Fruit fly (Drosophila melanogaster) whole organism, prepupa: Measurements from ENCODE around the gene CG14518.

ENCODE experiments used
- CG10631 ChIP-seq: fragments of 200-800 bp; sonication (Bioruptor generic); optimal IDR thresholded peaks from 2 replicates; lab custom pipeline; 2016; ENCODE audit warnings: missing biosample characterization, missing genetic modification characterization
- CG10669 ChIP-seq: fragments of 200-800 bp; sonication (Bioruptor generic); optimal IDR thresholded peaks from 3 replicates; lab custom pipeline; 2018; ENCODE audit warnings: missing biosample characterization, mild to moderate bottlenecking, missing genetic modification characterization, moderate library complexity
- CG11902 ChIP-seq: fragments of 200-800 bp; sonication (Bioruptor generic); optimal IDR thresholded peaks from 3 replicates; lab custom pipeline; 2016; ENCODE audit warnings: missing biosample characterization, missing genetic modification characterization
- CG15336 ChIP-seq: fragments of 200-800 bp; sonication (Bioruptor generic); IDR thresholded peaks from 2 replicates; pipeline ENCODE4 v1.3.6; 2022; ENCODE audit warnings: missing biosample characterization, missing genetic modification characterization
- CG1621 ChIP-seq: fragments of 200-800 bp; sonication (Bioruptor generic); optimal IDR thresholded peaks from 3 replicates; lab custom pipeline; 2018; ENCODE audit warnings: missing biosample characterization, mild to moderate bottlenecking, missing genetic modification characterization
- CG16779 ChIP-seq: fragments of 200-800 bp; sonication (Bioruptor generic); optimal IDR thresholded peaks from 3 replicates; lab custom pipeline; 2017; ENCODE audit warnings: missing biosample characterization, mild to moderate bottlenecking, missing genetic modification characterization
- CG3032 ChIP-seq: fragments of 200-800 bp; optimal IDR thresholded peaks from 2 replicates; lab custom pipeline; 2019; ENCODE audit warnings: missing biosample characterization, mild to moderate bottlenecking, missing genetic modification characterization, moderate library complexity
- CG31627 ChIP-seq: fragments of 200-800 bp; sonication (Bioruptor generic); optimal IDR thresholded peaks from 3 replicates; lab custom pipeline; 2016; ENCODE audit warnings: missing biosample characterization, missing genetic modification characterization
- CG32006 ChIP-seq: fragments of 200-800 bp; sonication (Bioruptor generic); optimal IDR thresholded peaks from 3 replicates; lab custom pipeline; 2017; ENCODE audit warnings: missing biosample characterization, mild to moderate bottlenecking, missing genetic modification characterization
- CG34406 ChIP-seq: fragments of 200-800 bp; sonication (Bioruptor generic); optimal IDR thresholded peaks from 3 replicates; lab custom pipeline; 2016; ENCODE audit warnings: missing biosample characterization, missing genetic modification characterization
- CG4318 ChIP-seq: fragments of 200-800 bp; sonication (Bioruptor generic); optimal IDR thresholded peaks from 3 replicates; lab custom pipeline; 2017; ENCODE audit warnings: missing biosample characterization, mild to moderate bottlenecking, missing genetic modification characterization
- CG6163 ChIP-seq: fragments of 200-800 bp; sonication (Bioruptor generic); IDR thresholded peaks from 3 replicates; pipeline ENCODE4 v1.3.6; 2022; ENCODE audit warnings: missing biosample characterization, missing genetic modification characterization
- CG6276 ChIP-seq: fragments of 200-800 bp; sonication (Bioruptor generic); optimal IDR thresholded peaks from 2 replicates; lab custom pipeline; 2017; ENCODE audit warnings: missing biosample characterization, mild to moderate bottlenecking, missing genetic modification characterization
- CG6792 ChIP-seq: fragments of 200-800 bp; sonication (Bioruptor generic); optimal IDR thresholded peaks from 3 replicates; lab custom pipeline; 2016; ENCODE audit warnings: missing biosample characterization, missing genetic modification characterization
- CG6854 ChIP-seq: fragments of 200-800 bp; sonication (Bioruptor generic); optimal IDR thresholded peaks from 2 replicates; lab custom pipeline; 2017; ENCODE audit warnings: missing biosample characterization, mild to moderate bottlenecking, missing genetic modification characterization
- CG8319 ChIP-seq: fragments of 200-800 bp; sonication (Bioruptor generic); optimal IDR thresholded peaks from 3 replicates; lab custom pipeline; 2016; ENCODE audit warnings: missing biosample characterization, missing genetic modification characterization
- CG8632 ChIP-seq: fragments of 200-800 bp; sonication (Bioruptor generic); optimal IDR thresholded peaks from 3 replicates; lab custom pipeline; 2016; ENCODE audit warnings: missing biosample characterization, missing genetic modification characterization
- Eip75B ChIP-seq: fragments of 200-800 bp; sonication (Bioruptor generic); optimal IDR thresholded peaks from 3 replicates; lab custom pipeline; 2016; ENCODE audit warnings: missing biosample characterization, missing genetic modification characterization
- Eip78C ChIP-seq: fragments of 200-800 bp; sonication (Bioruptor generic); peaks from one replicate; lab custom pipeline; 2016; ENCODE audit warnings: missing biosample characterization, missing genetic modification characterization
- Ets96B ChIP-seq: fragments of 200-800 bp; optimal IDR thresholded peaks from 2 replicates; lab custom pipeline; 2019; ENCODE audit warnings: missing biosample characterization, mild to moderate bottlenecking, missing genetic modification characterization, moderate library complexity
- Hr38 ChIP-seq: sonication (Bioruptor generic); optimal IDR thresholded peaks from 2 replicates; lab custom pipeline; 2016; ENCODE audit warnings: missing biosample characterization, missing genetic modification characterization
- Hr39 ChIP-seq: fragments of 200-800 bp; sonication (Bioruptor generic); optimal IDR thresholded peaks from 2 replicates; lab custom pipeline; 2016; ENCODE audit warnings: missing biosample characterization, missing genetic modification characterization
- Hr4 ChIP-seq: fragments of 200-800 bp; sonication (Bioruptor generic); optimal IDR thresholded peaks from 3 replicates; lab custom pipeline; 2016; ENCODE audit warnings: missing biosample characterization, missing genetic modification characterization
- Lpt ChIP-seq: fragments of 200-800 bp; sonication (Bioruptor generic); optimal IDR thresholded peaks from 3 replicates; lab custom pipeline; 2016; ENCODE audit warnings: missing biosample characterization, missing genetic modification characterization
- Met ChIP-seq: fragments of 200-800 bp; sonication (Bioruptor generic); optimal IDR thresholded peaks from 3 replicates; lab custom pipeline; 2016; ENCODE audit warnings: missing biosample characterization, missing genetic modification characterization
- OdsH ChIP-seq: fragments of 200-800 bp; sonication (Bioruptor generic); optimal IDR thresholded peaks from 3 replicates; lab custom pipeline; 2016; ENCODE audit warnings: missing biosample characterization, missing genetic modification characterization
- Smox ChIP-seq: fragments of 200-800 bp; sonication (Bioruptor generic); optimal IDR thresholded peaks from 3 replicates; lab custom pipeline; 2016; ENCODE audit warnings: missing biosample characterization, missing genetic modification characterization
- Sox14 ChIP-seq: fragments of 200-800 bp; sonication (Bioruptor generic); optimal IDR thresholded peaks from 3 replicates; lab custom pipeline; 2016; ENCODE audit warnings: missing biosample characterization, missing genetic modification characterization
- achi ChIP-seq: fragments of 200-800 bp; sonication (Bioruptor generic); optimal IDR thresholded peaks from 3 replicates; lab custom pipeline; 2016; ENCODE audit warnings: missing biosample characterization, missing genetic modification characterization
- acj6 ChIP-seq: fragments of 200-800 bp; sonication (Bioruptor generic); optimal IDR thresholded peaks from 3 replicates; lab custom pipeline; 2016; ENCODE audit warnings: missing biosample characterization, missing genetic modification characterization
- cyc ChIP-seq: fragments of 200-800 bp; sonication (Bioruptor generic); optimal IDR thresholded peaks from 3 replicates; lab custom pipeline; 2016; ENCODE audit warnings: missing biosample characterization, missing genetic modification characterization
- dac ChIP-seq: fragments of 200-800 bp; sonication (Bioruptor generic); optimal IDR thresholded peaks from 2 replicates; lab custom pipeline; 2017; ENCODE audit warnings: missing biosample characterization, mild to moderate bottlenecking, missing genetic modification characterization
- eg ChIP-seq: fragments of 200-800 bp; sonication (Bioruptor generic); IDR thresholded peaks from 3 replicates; pipeline ENCODE4 v1.3.6; 2022; ENCODE audit warnings: missing biosample characterization, missing genetic modification characterization
- esn ChIP-seq: fragments of 200-800 bp; sonication (Bioruptor generic); optimal IDR thresholded peaks from 2 replicates; lab custom pipeline; 2016; ENCODE audit warnings: missing biosample characterization, mild to moderate bottlenecking, missing genetic modification characterization, moderate library complexity
- fd59A ChIP-seq: fragments of 200-800 bp; sonication (Bioruptor generic); optimal IDR thresholded peaks from 2 replicates; lab custom pipeline; 2017; ENCODE audit warnings: missing biosample characterization, mild to moderate bottlenecking, missing genetic modification characterization, missing genetic modification reagents
- fkh ChIP-seq: fragments of 200-800 bp; sonication (Bioruptor generic); optimal IDR thresholded peaks from 3 replicates; lab custom pipeline; 2017; ENCODE audit warnings: missing biosample characterization, mild to moderate bottlenecking, missing genetic modification characterization, moderate library complexity
- net ChIP-seq: fragments of 200-800 bp; sonication (Bioruptor generic); optimal IDR thresholded peaks from 3 replicates; lab custom pipeline; 2016; ENCODE audit warnings: missing biosample characterization, missing genetic modification characterization
- salr ChIP-seq, 2 experiments: fragments of 200-800 bp; sonication (Bioruptor generic); optimal IDR thresholded peaks; 3 replicates each; lab custom pipeline; 2016 to 2018; ENCODE audit warnings: missing biosample characterization in 2 of 2, missing genetic modification characterization in 2 of 2, mild to moderate bottlenecking in 1 of 2
- spab ChIP-seq: fragments of 200-800 bp; sonication (Bioruptor generic); optimal IDR thresholded peaks from 2 replicates; lab custom pipeline; 2017; ENCODE audit warnings: missing biosample characterization, mild to moderate bottlenecking, missing genetic modification characterization, missing genetic modification reagents
- ss ChIP-seq, 2 experiments: fragments of 200-800 bp; sonication (Bioruptor generic); optimal IDR thresholded peaks; 2 replicates in 1 of 2; 3 replicates in 1 of 2; lab custom pipeline; 2017 to 2018; ENCODE audit warnings: mild to moderate bottlenecking in 2 of 2, missing biosample characterization in 2 of 2, missing genetic modification characterization in 2 of 2, moderate library complexity in 1 of 2
- svp ChIP-seq: fragments of 200-800 bp; sonication (Bioruptor generic); peaks from one replicate; lab custom pipeline; 2016; ENCODE audit warnings: missing biosample characterization, missing genetic modification characterization

CG14518 gene

dm6 chr3R:29011144-29011543, 13.6 kb upstream of the CG14518 start (continued):
- TF ChIP-seq fkh (no peak), Met (GFP tag; lab: Kevin White, UChicago) (no peak), ss (GFP tag; optimal IDR thresholded peaks at IDR 0.05; lab: Kevin White, UChicago) (peak; percentile 10 to 63), cyc (GFP tag; lab: Kevin White, UChicago) (no peak), CG1621 (tag; lab: Kevin White, UChicago) (no peak), OdsH (GFP tag; lab: Kevin White, UChicago) (peak; percentile 15)

DNA sequence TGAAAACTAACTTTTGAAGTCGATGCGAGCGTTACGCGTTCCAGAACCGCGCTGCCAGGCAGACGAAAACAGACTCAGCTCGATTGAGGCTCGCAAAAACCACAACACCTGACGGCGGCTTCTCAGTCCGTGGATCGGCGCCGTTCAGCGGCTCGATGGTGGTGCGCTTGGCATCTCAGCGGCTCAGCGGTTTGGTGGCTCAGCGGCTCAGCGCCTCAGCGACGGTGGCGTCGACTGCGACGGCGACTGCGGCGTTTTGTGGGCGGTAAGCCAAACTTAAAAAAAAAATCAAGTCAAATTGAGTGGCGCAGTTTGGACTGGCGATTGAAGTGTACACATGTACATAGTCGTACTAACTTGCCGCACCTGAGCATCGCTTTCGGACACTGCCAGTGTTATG, 4.4 kb upstream of the CG14518 start, which contains the start of gene wat:
wat (minus strand) TSS at position 41 of the 400 bp plus-strand sequence.
- TF ChIP-seq eg (GFP tag; lab: Robert Waterston, UW), result 0 out of 3 replicates have a peak, but pooled peaks have one; percentile 18
- TF ChIP-seq Ets96B (tag; lab: Kevin White, UChicago), result no peak
- TF ChIP-seq, all 60 proteins: peak for 1

dm6 chr3R:29027122-29027521, 2.4 kb downstream of the CG14518 start, which contains the start of the genes eIF4E6 and CG1951:
Gene eIF4E6 (minus strand): TSS chr3R:29027174.
Gene CG1951 (plus strand): TSS chr3R:29027236.
- TF ChIP-seq Sox14 (GFP tag; lab: Kevin White, UChicago) (peak; percentile 72), esn (GFP tag; lab: Kevin White, UChicago) (peak; percentile 17), CG16779 (no peak), CG32006 (GFP tag; lab: Kevin White, UChicago) (no peak), OdsH (GFP tag; lab: Kevin White, UChicago) (no peak), CG3032 (tag; lab: Kevin White, UChicago) (peak; percentile 9), Smox (GFP tag; lab: Kevin White, UChicago) (no peak), dac (GFP tag; lab: Kevin White, UChicago) (no peak), fkh (peak; percentile 28), ss (GFP tag; optimal IDR thresholded peaks at IDR 0.05; lab: Kevin White, UChicago) (peak in 1 of 2 experiments; percentile 6)

DNA sequence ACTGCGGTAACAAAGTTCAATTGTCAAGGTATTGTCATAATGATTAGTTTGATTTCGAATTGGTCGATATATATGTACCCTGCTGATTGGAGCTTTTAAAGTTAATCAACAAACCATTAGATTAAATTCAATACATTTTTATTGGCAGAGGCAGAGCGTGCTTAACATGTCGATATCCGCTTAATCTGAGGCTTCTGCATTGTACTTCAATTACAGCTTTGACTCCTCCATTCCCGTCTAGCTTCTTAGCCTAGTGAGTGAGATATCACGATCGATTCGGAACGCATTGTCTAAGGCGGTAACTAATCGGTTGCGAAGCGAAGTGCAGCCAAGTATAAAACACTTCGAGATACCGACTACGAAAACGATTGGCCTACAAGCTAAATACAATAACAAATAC, 7.8 kb downstream of the CG14518 start, which contains the start of gene Ssl2:
Ssl2 (minus strand) TSS at position 101 of the 400 bp plus-strand sequence.
- TF ChIP-seq net (GFP tag; lab: Kevin White, UChicago) (no peak), acj6 (GFP tag; lab: Kevin White, UChicago) (no peak), Smox (GFP tag; lab: Kevin White, UChicago) (no peak), CG34406 (GFP tag; lab: Kevin White, UChicago) (no peak), fd59A (no peak), dac (GFP tag; lab: Kevin White, UChicago) (no peak), CG8632 (GFP tag; lab: Kevin White, UChicago) (no peak), Eip78C (GFP tag; lab: Kevin White, UChicago) (no peak), eg (GFP tag; lab: Robert Waterston, UW) (no peak), CG6276 (GFP tag; lab: Kevin White, UChicago) (no peak), Eip75B (GFP tag; lab: Kevin White, UChicago) (no peak), CG4318 (no peak), salr (GFP tag; optimal IDR thresholded peaks at IDR 0.05; lab: Kevin White, UChicago) (no peak), CG6854 (no peak), CG31627 (GFP tag; lab: Kevin White, UChicago) (no peak), Met (GFP tag; lab: Kevin White, UChicago) (no peak), spab (no peak), CG6792 (GFP tag; lab: Kevin White, UChicago) (no peak), CG10631 (no peak), Hr39 (GFP tag; lab: Kevin White, UChicago) (no peak)
- TF ChIP-seq, all 60 proteins: peak for 0

DNA sequence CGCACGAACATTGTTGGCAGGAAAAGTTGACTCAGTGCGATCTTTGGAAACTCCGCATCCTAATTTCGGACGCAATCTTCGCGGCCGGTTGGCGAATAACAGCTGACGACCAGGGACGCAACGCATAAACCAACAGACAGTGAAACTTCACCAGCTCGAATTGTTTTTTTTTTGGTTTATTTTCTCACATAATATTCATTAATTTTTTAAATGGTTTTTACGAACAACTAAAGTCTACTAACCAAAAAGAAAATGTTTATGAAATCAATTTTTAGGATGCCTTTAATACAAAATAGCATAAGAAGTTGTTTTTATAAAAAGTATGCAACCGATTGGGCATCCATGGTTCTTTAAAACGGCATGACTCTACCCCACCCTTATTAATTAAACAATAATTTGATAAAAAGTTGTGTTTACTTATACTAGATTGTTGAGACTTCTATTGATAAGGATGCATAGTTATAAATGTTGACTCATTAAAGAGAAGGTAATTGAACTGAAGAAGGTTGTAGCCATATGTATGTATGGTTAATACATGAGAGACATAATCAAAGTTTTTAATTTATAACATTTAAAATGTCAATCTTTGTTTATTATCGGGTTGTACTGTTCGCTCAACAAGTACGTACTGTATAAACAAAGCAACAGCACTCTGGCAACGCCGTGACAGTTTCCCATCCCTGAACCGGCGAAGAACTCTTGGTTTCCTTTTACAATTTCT, 9.3 kb downstream of the CG14518 start, which contains the start of the genes beta4GalNAcTB and Cpsf100:
beta4GalNAcTB (minus strand) TSS at position 100 of the 721 bp plus-strand sequence.
Cpsf100 (plus strand) TSS at position 665 of the 721 bp plus-strand sequence.
- TF ChIP-seq acj6 (GFP tag; lab: Kevin White, UChicago) (peak; percentile 82), Hr38 (GFP tag; lab: Kevin White, UChicago) (no peak), CG11902 (GFP tag; lab: Kevin White, UChicago) (peak; percentile 87), achi (GFP tag; lab: Kevin White, UChicago) (peak; percentile 74), Lpt (GFP tag; lab: Kevin White, UChicago) (peak; percentile 51), OdsH (GFP tag; lab: Kevin White, UChicago) (peak; percentile 80), CG10631 (peak; percentile 86), fkh (peak; percentile 89), CG10669 (GFP tag; lab: Kevin White, UChicago) (peak; percentile 70), CG16779 (no peak), salr (GFP tag; optimal IDR thresholded peaks at IDR 0.05; lab: Kevin White, UChicago) (peak in 1 of 2 experiments; percentile 93), CG8319 (GFP tag; lab: Kevin White, UChicago) (peak; percentile 64), Hr39 (GFP tag; lab: Kevin White, UChicago) (peak; percentile 84), Hr4 (GFP tag; lab: Kevin White, UChicago) (peak; percentile 68), CG6163 (GFP tag; lab: Robert Waterston, UW) (peak; percentile 41), svp (GFP tag; lab: Kevin White, UChicago) (peak; percentile 89), CG15336 (GFP tag; lab: Robert Waterston, UW) (peak; percentile 35; the same call in 1 of the 2 replicates), CG32006 (GFP tag; lab: Kevin White, UChicago) (peak; percentile 91)
